Worm (Caenorhabditis elegans): ENCODE data around the gene T10F2.2.

DNA sequence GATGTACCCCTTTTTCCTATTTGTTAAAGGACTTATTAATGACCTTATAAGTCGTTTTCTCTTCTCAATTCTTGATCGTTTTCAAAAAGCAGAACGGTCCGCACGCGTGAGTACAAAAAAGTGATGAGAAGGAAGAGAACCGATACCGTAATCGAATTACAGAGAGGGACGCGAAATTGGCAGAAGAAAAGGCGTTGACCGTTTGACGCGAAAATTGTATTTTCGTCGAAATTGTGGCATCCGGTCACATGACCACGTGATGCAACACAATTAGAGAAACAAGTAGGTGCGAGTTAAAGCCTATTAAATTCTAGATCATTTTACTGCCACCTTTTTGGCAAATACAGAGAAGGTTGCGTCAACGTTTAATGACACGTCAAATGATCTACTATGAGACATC lies 20.9 kb downstream of the T10F2.2 start:
- TF ChIP-seq ces-1 (GFP tag; optimal IDR thresholded peaks at IDR 0.05) (no peak), nhr-12 (tag; optimal IDR thresholded peaks at IDR 0.05) (no peak), elt-3 (tag; optimal IDR thresholded peaks at IDR 0.05) (no peak), nhr-76 (tag; optimal IDR thresholded peaks at IDR 0.05) (no peak), snpc-4 (tag; optimal IDR thresholded peaks at IDR 0.05) (no peak), mep-1 (tag; optimal IDR thresholded peaks at IDR 0.05) (no peak), nhr-237 (tag; optimal IDR thresholded peaks at IDR 0.05) (no peak), pha-4 (tag; optimal IDR thresholded peaks at IDR 0.05) (no peak)

Measured in whole organism, mixed stage, embryonic.